Worm (Caenorhabditis elegans) whole organism, mixed stage, embryonic: ENCODE measurements around the gene F56D6.6.

Experiments
- M03D4.4 ChIP-seq: sonication (generic microtip); optimal IDR thresholded peaks from 2 replicates; lab custom pipeline; 2017; ENCODE audit warnings: mild to moderate bottlenecking, missing genetic modification characterization, missing compliant biosample characterization
- ceh-43 ChIP-seq: fragments of 200-800 bp; sonication (Bioruptor generic); optimal IDR thresholded peaks from 2 replicates; lab custom pipeline; 2018; ENCODE audit warnings: mild to moderate bottlenecking, missing genetic modification characterization, moderate library complexity, missing compliant biosample characterization
- ces-1 ChIP-seq: fragments of 150-350 bp; optimal IDR thresholded peaks from 2 replicates; lab custom pipeline; 2014; ENCODE audit warnings: missing biosample characterization, missing genetic modification reagents, missing genetic modification characterization
- drap-1 ChIP-seq: fragments of 200-800 bp; sonication (Bioruptor generic); optimal IDR thresholded peaks from 3 replicates; lab custom pipeline; 2018; ENCODE audit warnings: mild to moderate bottlenecking, missing genetic modification characterization, missing compliant biosample characterization
- flh-1 ChIP-seq: fragments of 200-800 bp; sonication (Bioruptor generic); optimal IDR thresholded peaks from 2 replicates; lab custom pipeline; 2018; ENCODE audit warnings: mild to moderate bottlenecking, missing genetic modification characterization, moderate library complexity, missing compliant biosample characterization
- lin-13 ChIP-seq: fragments of 150-350 bp; optimal IDR thresholded peaks from 2 replicates; lab custom pipeline; 2014; ENCODE audit warnings: missing biosample characterization, missing genetic modification characterization
- lsy-2 ChIP-seq: fragments of 150-350 bp; optimal IDR thresholded peaks from 2 replicates; lab custom pipeline; 2014; ENCODE audit warnings: missing biosample characterization, missing genetic modification characterization
- nhr-12 ChIP-seq: fragments of 150-350 bp; optimal IDR thresholded peaks from 2 replicates; lab custom pipeline; 2014; ENCODE audit warnings: missing biosample characterization, missing genetic modification characterization
- nhr-76 ChIP-seq: sonication (generic microtip); optimal IDR thresholded peaks from 2 replicates; lab custom pipeline; 2017; ENCODE audit warnings: missing biosample characterization, missing genetic modification characterization
- snpc-4 ChIP-seq: fragments of 150-350 bp; optimal IDR thresholded peaks from 2 replicates; lab custom pipeline; 2014; ENCODE audit warnings: missing biosample characterization, missing genetic modification characterization
- tbx-8 ChIP-seq: fragments of 200-800 bp; sonication (Bioruptor generic); optimal IDR thresholded peaks from 2 replicates; lab custom pipeline; 2018; ENCODE audit warnings: mild to moderate bottlenecking, missing genetic modification characterization, moderate library complexity, missing compliant biosample characterization
- unc-62 ChIP-seq: fragments of 150-350 bp; optimal IDR thresholded peaks from 2 replicates; lab custom pipeline; 2014; ENCODE audit warnings: missing biosample characterization, missing genetic modification reagents, missing genetic modification characterization
- ztf-11 ChIP-seq: fragments of 150-350 bp; optimal IDR thresholded peaks from 2 replicates; lab custom pipeline; 2014; ENCODE audit warnings: missing biosample characterization, missing genetic modification characterization

ce11 chrIV:3919506-3919905 is 16.5 kb downstream of the F56D6.6 start, which contains the start of gene srz-19:
- TF ChIP-seq snpc-4 (tag; lab: Kevin White, UChicago) (no peak), lin-13 (tag; lab: Kevin White, UChicago) (no peak), lsy-2 (tag; lab: Kevin White, UChicago) (no peak), flh-1 (GFP tag; lab: Kevin White, UChicago) (no peak), M03D4.4 (no peak), nhr-76 (no peak), ztf-11 (no peak), ces-1 (GFP tag; lab: Kevin White, UChicago) (no peak), nhr-12 (tag; lab: Kevin White, UChicago) (no peak), unc-62 (GFP tag; lab: Kevin White, UChicago) (no peak), ceh-43 (GFP tag; lab: Kevin White, UChicago) (no peak), tbx-8 (no peak), drap-1 (GFP tag; lab: Kevin White, UChicago) (no peak)
